Fruit fly (Drosophila melanogaster) whole organism, wandering third instar larva: ENCODE data around the gene ctrip.

Source experiments
- CG32264 ChIP-seq: fragments of 200-800 bp; sonication (Bioruptor generic); optimal IDR thresholded peaks from 2 replicates; lab custom pipeline; 2016; ENCODE audit warnings: missing biosample characterization, missing genetic modification characterization
- Dfd ChIP-seq: fragments of >200 bp; optimal IDR thresholded peaks from 2 replicates; lab custom pipeline; 2017; ENCODE audit warnings: missing biosample characterization, missing genetic modification characterization
- Hr78 ChIP-seq: fragments of >200 bp; optimal IDR thresholded peaks from 2 replicates; lab custom pipeline; 2017; ENCODE audit warnings: missing biosample characterization, missing genetic modification characterization
- br ChIP-seq: fragments of 200-800 bp; sonication (Bioruptor generic); optimal IDR thresholded peaks from 2 replicates; lab custom pipeline; 2016; ENCODE audit warnings: missing biosample characterization, missing genetic modification characterization
- fru ChIP-seq: fragments of 200-800 bp; sonication (Bioruptor generic); optimal IDR thresholded peaks from 3 replicates; lab custom pipeline; 2016; ENCODE audit warnings: missing biosample characterization, mild to moderate bottlenecking, missing genetic modification characterization
- h ChIP-seq: fragments of 200-800 bp; sonication (Bioruptor generic); optimal IDR thresholded peaks from 3 replicates; lab custom pipeline; 2016; ENCODE audit warnings: missing biosample characterization, mild to moderate bottlenecking, missing genetic modification characterization
- usp ChIP-seq: fragments of >200 bp; optimal IDR thresholded peaks from 2 replicates; lab custom pipeline; 2017; ENCODE audit warnings: missing biosample characterization, missing genetic modification characterization

- no peak for TF ChIP-seq Hr78 (GFP tag; lab: Kevin White, UChicago)
- no peak for TF ChIP-seq Dfd
- TF ChIP-seq fru (GFP tag; lab: Kevin White, UChicago): no peak
- TF ChIP-seq h (GFP tag; lab: Kevin White, UChicago): peak; percentile 35
- no peak for TF ChIP-seq CG32264 (GFP tag; lab: Kevin White, UChicago)
- TF ChIP-seq usp (GFP tag; lab: Kevin White, UChicago): no peak
- TF ChIP-seq br (GFP tag; lab: Kevin White, UChicago): no peak
Measured at dm6 chr3R:4811936-4812534, at the start of gene ctrip, which contains the start of gene Hus1-like.
